Fruit fly (Drosophila melanogaster) whole organism, pupa: ENCODE results near the gene Rpn11.

ENCODE experiments used
- CG10348 ChIP-seq: fragments of 200-800 bp; sonication (Bioruptor generic); IDR thresholded peaks from 2 replicates; pipeline ENCODE4 v1.3.6; 2022; ENCODE audit warnings: missing biosample characterization, missing genetic modification characterization
- CG13204 ChIP-seq: fragments of 200-800 bp; sonication (Bioruptor generic); optimal IDR thresholded peaks from 2 replicates; lab custom pipeline; 2018; ENCODE audit warnings: missing biosample characterization, mild to moderate bottlenecking, missing genetic modification characterization, moderate library complexity
- CG15710 ChIP-seq: fragments of 200-800 bp; sonication (Bioruptor generic); optimal IDR thresholded peaks from 2 replicates; lab custom pipeline; 2018; ENCODE audit warnings: missing biosample characterization, mild to moderate bottlenecking, missing genetic modification characterization, moderate library complexity
- CG34367 ChIP-seq: fragments of 200-800 bp; sonication (Bioruptor generic); optimal IDR thresholded peaks from 2 replicates; lab custom pipeline; 2018; ENCODE audit warnings: missing biosample characterization, mild to moderate bottlenecking, missing genetic modification characterization
- CG8159 ChIP-seq: fragments of 200-800 bp; sonication (Bioruptor generic); optimal IDR thresholded peaks from 3 replicates; lab custom pipeline; 2018; ENCODE audit warnings: missing biosample characterization, mild to moderate bottlenecking, missing genetic modification characterization, moderate library complexity
- EcR ChIP-seq: fragments of 200-800 bp; sonication (Bioruptor generic); optimal IDR thresholded peaks from 3 replicates; lab custom pipeline; 2019; ENCODE audit warnings: missing biosample characterization, missing genetic modification characterization, mild to moderate bottlenecking, moderate library complexity, missing genetic modification reagents
- Pif1A ChIP-seq: fragments of 200-800 bp; sonication (Bioruptor generic); optimal IDR thresholded peaks from 3 replicates; lab custom pipeline; 2016; ENCODE audit warnings: missing biosample characterization, missing genetic modification characterization
- Pif1B ChIP-seq: fragments of 200-800 bp; sonication (Bioruptor generic); optimal IDR thresholded peaks from 3 replicates; lab custom pipeline; 2016; ENCODE audit warnings: missing biosample characterization, missing genetic modification characterization
- Snoo ChIP-seq: fragments of 200-800 bp; sonication (Bioruptor generic); optimal IDR thresholded peaks from 3 replicates; lab custom pipeline; 2017; ENCODE audit warnings: missing biosample characterization, mild to moderate bottlenecking, missing genetic modification characterization, inconsistent platforms
- gl ChIP-seq: fragments of 200-800 bp; sonication (Bioruptor generic); optimal IDR thresholded peaks from 2 replicates; lab custom pipeline; 2018; ENCODE audit warnings: missing biosample characterization, mild to moderate bottlenecking, missing genetic modification characterization

dm6 chr2L:5084586-5085257 is 25.1 kb upstream of the Rpn11 start:
- TF ChIP-seq EcR (GFP tag; lab: Kevin White, UChicago) (peak; percentile 5), CG10348 (GFP tag; lab: Robert Waterston, UW) (no peak), CG15710 (tag; lab: Kevin White, UChicago) (no peak), CG13204 (GFP tag; lab: Kevin White, UChicago) (no peak), gl (tag; lab: Kevin White, UChicago) (no peak), CG34367 (tag; lab: Kevin White, UChicago) (no peak), Pif1B (GFP tag; lab: Kevin White, UChicago) (no peak), CG8159 (no peak), Snoo (no peak), Pif1A (GFP tag; lab: Kevin White, UChicago) (peak; percentile 5)
